Worm (Caenorhabditis elegans): Measurements from ENCODE around the gene cdr-2.

cdr-2 gene

DNA sequence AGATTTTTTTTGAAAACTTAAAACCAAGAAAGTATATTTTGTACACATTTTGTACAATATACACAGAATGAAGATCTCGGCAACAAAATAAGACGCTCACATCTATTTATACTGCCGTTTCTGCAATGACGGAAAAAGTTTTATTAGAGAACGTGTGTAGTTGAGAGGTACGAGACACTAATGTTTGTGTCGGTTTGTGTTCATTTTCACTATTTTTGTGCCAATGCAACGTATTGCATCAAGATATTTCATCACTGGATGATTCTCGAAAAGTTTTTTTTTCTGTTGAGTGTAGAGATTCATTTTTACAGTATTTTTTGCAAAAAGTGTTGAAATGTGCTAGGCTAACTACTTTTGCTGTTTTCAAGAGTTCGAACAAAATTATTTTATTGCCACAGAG, 6.5 kb downstream of the cdr-2 start (continued):
- TF ChIP-seq lin-54 (GFP tag; optimal IDR thresholded peaks at IDR 0.05) (no peak), unc-62 (GFP tag; optimal IDR thresholded peaks at IDR 0.05) (no peak), unc-130 (GFP tag; optimal IDR thresholded peaks at IDR 0.05) (no peak), cebp-1 (GFP tag; IDR thresholded peaks at IDR 0.05) (no peak), cebp-1 (tag; optimal IDR thresholded peaks at IDR 0.05) (peak; percentile 83), nhr-120 (GFP tag; IDR thresholded peaks at IDR 0.05) (no peak), lin-35 (GFP tag; optimal IDR thresholded peaks at IDR 0.05) (no peak), pha-4 (tag; optimal IDR thresholded peaks at IDR 0.05) (no peak)

DNA sequence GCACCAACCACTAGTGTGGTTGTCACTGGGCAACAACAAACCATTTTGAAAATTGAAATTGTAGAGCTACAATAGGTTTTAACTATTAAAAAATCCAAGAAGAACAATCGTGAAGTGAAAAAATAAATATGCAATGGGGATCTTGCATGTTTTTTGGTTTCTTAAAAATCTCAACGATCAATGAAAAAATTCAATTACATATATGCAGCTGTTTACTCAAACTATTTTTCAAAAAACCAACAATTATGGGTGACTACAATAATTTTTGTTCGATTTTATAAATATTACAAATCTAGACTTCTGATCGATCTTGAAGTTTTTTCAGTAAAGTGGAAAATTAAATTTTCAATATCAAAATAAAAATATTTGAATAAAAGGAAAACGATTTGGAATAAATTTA, 7.0 kb downstream of the cdr-2 start, which contains the start of gene cdr-4:
TSS of gene cdr-4 (minus strand) at position 101 of the 400 bp plus-strand sequence.
- no peak for TF ChIP-seq zim-3 (tag; optimal IDR thresholded peaks at IDR 0.05)
- no peak for TF ChIP-seq C06A6.2 (GFP tag; conservative IDR thresholded peaks at IDR 0.05)
- TF ChIP-seq mes-4 (tag; optimal IDR thresholded peaks at IDR 0.05) = no peak
- TF ChIP-seq F55B11.4 (tag; optimal IDR thresholded peaks at IDR 0.05; ENCODE audit: borderline replicate concordance, insufficient read depth) = no peak
- no peak for TF ChIP-seq pha-4 (tag; optimal IDR thresholded peaks at IDR 0.05)
- TF ChIP-seq tbp1 (GFP tag; optimal IDR thresholded peaks at IDR 0.05) = no peak
- TF ChIP-seq nhr-120 (GFP tag; IDR thresholded peaks at IDR 0.05) = no peak
- no peak for TF ChIP-seq madf-6 (GFP tag; IDR thresholded peaks at IDR 0.05)
- no peak for TF ChIP-seq egrh-3 (GFP tag; IDR thresholded peaks at IDR 0.05)
- no peak for TF ChIP-seq F33H1.4 (GFP tag; IDR thresholded peaks at IDR 0.05)
- no peak for TF ChIP-seq K12H6.12 (tag; optimal IDR thresholded peaks at IDR 0.05)
- TF ChIP-seq nhr-179 (tag; optimal IDR thresholded peaks at IDR 0.05) = no peak
- no peak for TF ChIP-seq madf-3 (GFP tag; IDR thresholded peaks at IDR 0.05)
- no peak for TF ChIP-seq mcd-1 (GFP tag; IDR thresholded peaks at IDR 0.05)
- TF ChIP-seq athp-1 (tag; optimal IDR thresholded peaks at IDR 0.05) = no peak
- no peak for TF ChIP-seq lin-40 (tag; optimal IDR thresholded peaks at IDR 0.05)
- TF ChIP-seq atf-7 (tag; optimal IDR thresholded peaks at IDR 0.05) = no peak
- TF ChIP-seq repo-1 (tag; optimal IDR thresholded peaks at IDR 0.05) = no peak
- no peak for TF ChIP-seq dpl-1 (GFP tag; optimal IDR thresholded peaks at IDR 0.05)
- TF ChIP-seq lag-1 (GFP tag; IDR thresholded peaks at IDR 0.05) = no peak

DNA sequence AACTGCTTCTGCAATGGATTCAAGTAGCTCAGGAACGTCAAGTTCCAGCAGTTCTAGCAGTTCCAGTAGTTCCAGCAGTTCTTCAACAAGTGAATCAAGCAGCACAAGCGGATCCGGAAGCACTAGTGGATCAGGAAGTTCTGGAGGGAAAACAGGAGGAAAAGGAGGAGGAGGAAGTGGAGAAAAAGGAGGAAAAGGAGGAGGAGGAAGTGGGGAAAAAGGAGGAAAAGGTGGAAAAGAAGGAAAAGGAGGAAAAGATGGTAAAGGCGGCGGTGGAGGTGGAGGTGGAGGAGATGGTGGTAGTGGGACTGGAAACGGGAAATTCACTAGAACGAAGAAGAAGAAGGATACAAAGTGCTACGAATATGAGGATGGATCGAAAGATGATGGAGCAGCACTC, 9.0 kb downstream of the cdr-2 start:
- TF ChIP-seq B0035.1 (tag; optimal IDR thresholded peaks at IDR 0.05) (no peak), snpc-3.4 (tag; optimal IDR thresholded peaks at IDR 0.05) (no peak), ceh-27 (GFP tag; optimal IDR thresholded peaks at IDR 0.05) (no peak), hmg-20 (GFP tag; IDR thresholded peaks at IDR 0.05) (no peak), F57C9.4 (tag; optimal IDR thresholded peaks at IDR 0.05) (no peak), T07F8.4 (tag; optimal IDR thresholded peaks at IDR 0.05) (no peak), D2030.7 (GFP tag; IDR thresholded peaks at IDR 0.05) (no peak), egrh-3 (GFP tag; IDR thresholded peaks at IDR 0.05) (peak; percentile 49), madf-8 (GFP tag; conservative IDR thresholded peaks at IDR 0.05) (no peak), F33H1.4 (GFP tag; IDR thresholded peaks at IDR 0.05) (no peak), aptf-3 (GFP tag; IDR thresholded peaks at IDR 0.05) (no peak), xnd-1 (tag; optimal IDR thresholded peaks at IDR 0.05) (no peak), gei-17 (GFP tag; optimal IDR thresholded peaks at IDR 0.05) (peak; percentile 20), attf-5 (GFP tag; optimal IDR thresholded peaks at IDR 0.05) (no peak), sdz-38 (tag; optimal IDR thresholded peaks at IDR 0.05) (no peak), Y79H2A.3 (GFP tag; conservative IDR thresholded peaks at IDR 0.05) (no peak), ekl-4 (GFP tag; IDR thresholded peaks at IDR 0.05) (no peak)
